Worm (Caenorhabditis elegans): ENCODE results near the gene nlp-19.

nlp-19 gene

DNA sequence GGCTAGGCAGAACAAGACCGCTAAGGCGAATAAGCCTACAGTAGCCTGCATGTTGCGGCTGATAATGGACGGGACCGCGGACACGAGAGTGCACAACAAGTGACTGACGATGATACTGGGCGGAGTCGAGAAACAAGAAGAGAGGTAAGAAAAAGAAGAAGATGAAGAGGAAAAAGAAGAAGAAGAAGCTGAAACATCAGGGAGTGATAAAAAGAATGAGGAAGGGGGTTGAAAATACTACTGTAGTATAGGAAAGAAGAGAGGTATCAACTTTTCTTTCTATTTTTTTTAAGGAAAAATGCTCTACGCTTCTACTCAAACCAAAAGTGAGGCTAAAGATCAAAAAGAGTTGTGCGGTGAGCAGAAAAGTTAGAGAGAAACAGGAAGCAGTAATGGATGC lies 9.7 kb upstream of the nlp-19 start, which contains the start of gene T21B6.3:
T21B6.3 (minus strand) TSS at position 101 of the 400 bp plus-strand sequence.
- no peak for TF ChIP-seq C38D4.7 (GFP tag; optimal IDR thresholded peaks at IDR 0.05)

DNA sequence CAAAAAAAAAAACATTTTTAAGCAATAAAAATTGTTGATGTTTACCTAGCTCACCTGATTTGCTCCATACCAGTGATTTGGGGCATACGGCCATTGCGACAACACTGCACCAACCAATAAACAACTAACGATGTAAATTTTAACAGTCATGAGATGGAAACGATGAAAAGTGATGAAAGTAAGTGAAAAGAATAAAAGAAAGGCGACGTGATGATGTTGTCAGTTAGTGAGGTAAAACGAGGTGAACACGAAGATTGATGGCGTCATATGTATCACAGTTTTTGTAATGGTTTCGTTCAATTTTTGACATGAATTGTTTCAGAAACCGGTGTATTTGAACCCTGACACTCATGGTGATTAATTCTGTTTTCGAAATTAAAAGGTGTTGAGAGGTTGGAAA lies 7.4 kb upstream of the nlp-19 start, which contains the start of gene K09C8.7:
K09C8.7 (minus strand) TSS at position 226 of the 400 bp plus-strand sequence.
- TF ChIP-seq nhr-232 (tag; optimal IDR thresholded peaks at IDR 0.05), result no peak
- TF ChIP-seq nfya-1 (tag; optimal IDR thresholded peaks at IDR 0.05), result no peak
- TF ChIP-seq elt-4 (tag; optimal IDR thresholded peaks at IDR 0.05), result no peak
- TF ChIP-seq eyg-1 (tag; optimal IDR thresholded peaks at IDR 0.05), result no peak
- no peak for TF ChIP-seq F13H6.1 (tag; optimal IDR thresholded peaks at IDR 0.05)
- no peak for TF ChIP-seq ceh-31 (tag; optimal IDR thresholded peaks at IDR 0.05)
- TF ChIP-seq npax-4 (tag; optimal IDR thresholded peaks at IDR 0.05), result no peak
- TF ChIP-seq pax-1 (tag; optimal IDR thresholded peaks at IDR 0.05), result no peak
- TF ChIP-seq pag-3 (tag; optimal IDR thresholded peaks at IDR 0.05; ENCODE audit: borderline replicate concordance), result no peak
- TF ChIP-seq sox-2 (GFP tag; IDR thresholded peaks at IDR 0.05), result no peak
- TF ChIP-seq syd-9 (tag; optimal IDR thresholded peaks at IDR 0.05), result no peak
- TF ChIP-seq Y22D7AL.16 (tag; optimal IDR thresholded peaks at IDR 0.05), result no peak
- TF ChIP-seq ceh-9 (tag; optimal IDR thresholded peaks at IDR 0.05), result no peak
- TF ChIP-seq ceh-34 (tag; optimal IDR thresholded peaks at IDR 0.05), result no peak
- no peak for TF ChIP-seq hlh-13 (GFP tag; optimal IDR thresholded peaks at IDR 0.05)

DNA sequence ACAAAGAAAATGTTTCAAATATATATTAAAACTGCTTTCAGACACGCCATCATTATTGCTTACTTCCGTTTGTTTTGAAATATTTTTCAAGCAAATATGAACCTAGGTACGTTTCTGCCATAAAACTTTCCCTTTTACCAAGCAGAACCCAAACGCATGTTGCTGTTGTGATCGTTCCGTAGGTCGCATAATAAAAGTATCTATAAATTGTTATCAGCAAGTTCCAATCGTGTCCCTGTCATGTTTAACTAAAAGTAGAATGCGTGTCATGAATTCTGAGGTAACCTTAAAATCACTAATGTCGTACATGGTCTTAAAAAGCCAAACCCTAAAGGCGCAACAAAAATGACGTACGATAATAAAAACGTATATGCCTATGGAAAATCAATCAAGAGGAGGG lies 6.6 kb upstream of the nlp-19 start:
- TF ChIP-seq pha-2 (tag; optimal IDR thresholded peaks at IDR 0.05), result no peak
- no peak for TF ChIP-seq ceh-6 (GFP tag; optimal IDR thresholded peaks at IDR 0.05)
- TF ChIP-seq ceh-9 (tag; optimal IDR thresholded peaks at IDR 0.05), result no peak
- no peak for TF ChIP-seq pha-4 (tag; optimal IDR thresholded peaks at IDR 0.05)
- no peak for TF ChIP-seq odd-2 (tag; optimal IDR thresholded peaks at IDR 0.05)
- no peak for TF ChIP-seq che-1 (tag; optimal IDR thresholded peaks at IDR 0.05)
- TF ChIP-seq hlh-30 (tag; optimal IDR thresholded peaks at IDR 0.05; ENCODE audit: insufficient read depth), result no peak
- no peak for TF ChIP-seq hlh-15 (tag; optimal IDR thresholded peaks at IDR 0.05)
- TF ChIP-seq pag-3 (tag; optimal IDR thresholded peaks at IDR 0.05; ENCODE audit: borderline replicate concordance), result no peak
- no peak for TF ChIP-seq ceh-48 (tag; optimal IDR thresholded peaks at IDR 0.05)
- no peak for TF ChIP-seq Y22D7AL.16 (tag; optimal IDR thresholded peaks at IDR 0.05)
- TF ChIP-seq ztf-16 (tag; optimal IDR thresholded peaks at IDR 0.05), result no peak
- no peak for TF ChIP-seq eyg-1 (tag; optimal IDR thresholded peaks at IDR 0.05)
- no peak for TF ChIP-seq syd-9 (tag; optimal IDR thresholded peaks at IDR 0.05)
- TF ChIP-seq ceh-2 (tag; optimal IDR thresholded peaks at IDR 0.05), result no peak
- TF ChIP-seq tbx-7 (tag; optimal IDR thresholded peaks at IDR 0.05), result no peak
- TF ChIP-seq ceh-31 (tag; optimal IDR thresholded peaks at IDR 0.05), result no peak

DNA sequence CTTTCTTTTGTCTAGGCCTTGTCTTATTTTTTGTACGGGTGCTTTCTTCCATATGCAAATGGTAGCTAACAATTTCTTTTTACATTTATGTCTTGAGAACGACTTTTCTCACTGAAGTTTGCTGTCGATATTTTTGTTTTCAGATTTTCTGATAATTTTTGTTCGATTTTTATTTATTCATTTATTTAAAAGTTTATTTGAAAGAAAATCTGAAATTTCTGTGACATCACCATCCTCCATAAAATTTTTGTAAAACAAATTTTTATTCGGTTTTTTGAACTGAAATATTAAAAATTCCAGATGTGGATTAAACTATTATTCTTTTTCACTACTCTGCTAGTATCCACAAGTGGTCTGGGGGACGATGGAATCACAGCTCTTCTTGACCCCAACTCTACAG lies 4.7 kb upstream of the nlp-19 start, which contains the start of gene pbo-4:
pbo-4 (plus strand) TSS at position 301 of the 400 bp plus-strand sequence.
- no peak for TF ChIP-seq dve-1 (tag; optimal IDR thresholded peaks at IDR 0.05)
- no peak for TF ChIP-seq ceh-18 (tag; optimal IDR thresholded peaks at IDR 0.05)

ce11 chrX:10956972-10957678 lies 1.4 kb upstream of the nlp-19 start:
- TF ChIP-seq pqm-1 (tag; optimal IDR thresholded peaks at IDR 0.05), result no peak
- TF ChIP-seq elt-2 (tag; optimal IDR thresholded peaks at IDR 0.05), result peak; percentile 66

DNA sequence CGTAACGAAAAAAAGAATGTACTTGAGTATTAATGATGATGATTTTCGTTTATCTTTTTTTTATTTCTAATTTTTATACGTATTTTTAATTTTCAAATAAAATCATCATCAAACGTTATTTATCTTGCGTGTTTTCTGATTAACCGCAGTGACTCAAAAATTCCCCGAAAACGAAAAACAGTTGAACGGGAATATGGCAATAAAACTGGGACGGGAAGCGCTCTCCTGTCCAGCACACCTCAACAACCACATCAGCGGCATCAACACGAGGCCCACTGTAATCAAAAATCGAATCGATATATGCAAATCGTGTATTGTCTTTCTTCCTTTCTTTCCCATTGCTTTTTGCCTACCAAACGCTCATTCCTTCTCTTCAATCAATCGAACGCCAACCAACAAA lies 609 bp downstream of the nlp-19 start, which contains the start of gene K09C8.2:
K09C8.2 (plus strand) TSS at position 301 of the 400 bp plus-strand sequence.
- no peak for TF ChIP-seq mec-3 (tag; optimal IDR thresholded peaks at IDR 0.05; ENCODE audit: borderline replicate concordance)
- TF ChIP-seq hlh-13 (GFP tag; optimal IDR thresholded peaks at IDR 0.05), result no peak
- no peak for TF ChIP-seq ceh-24 (tag; optimal IDR thresholded peaks at IDR 0.05)
- TF ChIP-seq gmeb-2 (tag; optimal IDR thresholded peaks at IDR 0.05), result no peak
- TF ChIP-seq T23F11.4 (GFP tag; optimal IDR thresholded peaks at IDR 0.05), result no peak
- no peak for TF ChIP-seq pat-9 (tag; optimal IDR thresholded peaks at IDR 0.05)
- TF ChIP-seq zip-5 (tag; optimal IDR thresholded peaks at IDR 0.05), result no peak
- TF ChIP-seq ceh-22 (tag; optimal IDR thresholded peaks at IDR 0.05), result no peak
- TF ChIP-seq tbx-2 (tag; optimal IDR thresholded peaks at IDR 0.05), result no peak
- no peak for TF ChIP-seq ref-2 (tag; optimal IDR thresholded peaks at IDR 0.05)

Data from whole organism, late embryonic.